Worm (Caenorhabditis elegans): Measurements from ENCODE around the gene nhr-260.

- TF ChIP-seq him-1 (tag; optimal IDR thresholded peaks at IDR 0.05) (no peak), dao-5 (tag; optimal IDR thresholded peaks at IDR 0.05) (no peak)
Observed at ce11 chrV:1553004-1553403, 41.6 kb upstream of the nhr-260 start, which contains the start of gene srsx-8.
